Fruit fly (Drosophila melanogaster) whole organism, embryonic: ENCODE data around the gene CG7080.
A peak's percentile ranks its signal among the peaks of the same experiment; 100 is the strongest.

Experiments
- Atf6 ChIP-seq: fragments of 200-800 bp; sonication (Bioruptor generic); IDR thresholded peaks from 2 replicates; pipeline ENCODE4 v1.3.6; 2022; ENCODE audit warnings: missing biosample characterization, missing genetic modification characterization
- Blimp-1 ChIP-seq: fragments of 200-800 bp; sonication (Bioruptor generic); optimal IDR thresholded peaks from 3 replicates; lab custom pipeline; 2018; ENCODE audit warnings: missing biosample characterization, missing genetic modification characterization, mild to moderate bottlenecking, moderate library complexity, missing genetic modification reagents
- CG10274 ChIP-seq: fragments of 200-800 bp; sonication (Bioruptor generic); optimal IDR thresholded peaks from 3 replicates; lab custom pipeline; 2017; ENCODE audit warnings: missing biosample characterization, mild to moderate bottlenecking, missing genetic modification characterization
- CG10979 ChIP-seq: fragments of 200-800 bp; sonication (Bioruptor generic); optimal IDR thresholded peaks from 2 replicates; lab custom pipeline; 2018; ENCODE audit warnings: missing biosample characterization, mild to moderate bottlenecking, missing genetic modification characterization, moderate library complexity
- CG11723 ChIP-seq: fragments of 200-800 bp; sonication (Bioruptor generic); optimal IDR thresholded peaks from 2 replicates; lab custom pipeline; 2017; ENCODE audit warnings: missing biosample characterization, mild to moderate bottlenecking, missing genetic modification characterization
- CG12104 ChIP-seq: fragments of 200-800 bp; sonication (Bioruptor generic); optimal IDR thresholded peaks from 3 replicates; lab custom pipeline; 2016; ENCODE audit warnings: missing biosample characterization, missing genetic modification characterization
- CG12155 ChIP-seq: fragments of 200-800 bp; sonication (Bioruptor generic); optimal IDR thresholded peaks from 3 replicates; lab custom pipeline; 2016; ENCODE audit warnings: missing biosample characterization, missing genetic modification characterization
- CG12219 ChIP-seq: fragments of 200-800 bp; sonication (Bioruptor generic); optimal IDR thresholded peaks from 3 replicates; lab custom pipeline; 2018; ENCODE audit warnings: missing biosample characterization, mild to moderate bottlenecking, missing genetic modification characterization
- CG1233 ChIP-seq: fragments of 200-800 bp; sonication (Bioruptor generic); optimal IDR thresholded peaks from 4 replicates; lab custom pipeline; 2018; ENCODE audit warnings: missing biosample characterization, mild to moderate bottlenecking, missing genetic modification characterization
- CG12391 ChIP-seq: fragments of 200-800 bp; sonication (Bioruptor generic); optimal IDR thresholded peaks from 3 replicates; lab custom pipeline; 2018; ENCODE audit warnings: missing biosample characterization, mild to moderate bottlenecking, missing genetic modification characterization, moderate library complexity
- CG13123 ChIP-seq: fragments of 200-800 bp; sonication (Bioruptor generic); optimal IDR thresholded peaks from 2 replicates; lab custom pipeline; 2016; ENCODE audit warnings: missing biosample characterization, missing genetic modification characterization
- CG13894 ChIP-seq: fragments of 200-800 bp; sonication (Bioruptor generic); optimal IDR thresholded peaks from 3 replicates; lab custom pipeline; 2018; ENCODE audit warnings: missing biosample characterization, mild to moderate bottlenecking, missing genetic modification characterization, moderate library complexity
- CG15011 ChIP-seq: fragments of 200-800 bp; sonication (Bioruptor generic); optimal IDR thresholded peaks from 3 replicates; lab custom pipeline; 2018; ENCODE audit warnings: missing biosample characterization, mild to moderate bottlenecking, missing genetic modification characterization
- CG15073 ChIP-seq: fragments of 200-800 bp; sonication (Bioruptor generic); optimal IDR thresholded peaks from 2 replicates; lab custom pipeline; 2016; ENCODE audit warnings: missing biosample characterization, missing genetic modification characterization
- CG17186 ChIP-seq: fragments of 200-800 bp; sonication (Bioruptor generic); optimal IDR thresholded peaks from 3 replicates; lab custom pipeline; 2017; ENCODE audit warnings: missing biosample characterization, missing genetic modification reagents, missing genetic modification characterization
- CG17568 ChIP-seq: fragments of 200-800 bp; sonication (Bioruptor generic); optimal IDR thresholded peaks from 2 replicates; lab custom pipeline; 2018; ENCODE audit warnings: missing biosample characterization, mild to moderate bottlenecking, missing genetic modification characterization, moderate library complexity
- CG2129 ChIP-seq: fragments of 200-800 bp; sonication (Bioruptor generic); IDR thresholded peaks from 2 replicates; pipeline ENCODE4 v1.3.6; 2022; ENCODE audit warnings: missing biosample characterization, missing genetic modification characterization; ENCODE audit not compliant: partially characterized antibody
- CG2202 ChIP-seq: fragments of 200-800 bp; sonication (Bioruptor generic); optimal IDR thresholded peaks from 2 replicates; lab custom pipeline; 2018; ENCODE audit warnings: missing biosample characterization, mild to moderate bottlenecking, missing genetic modification characterization
- CG31441 ChIP-seq: fragments of 200-800 bp; sonication (Bioruptor generic); IDR thresholded peaks from 2 replicates; pipeline ENCODE4 v1.3.6; 2022; ENCODE audit warnings: missing biosample characterization, missing genetic modification characterization
- CG3407 ChIP-seq: fragments of 200-800 bp; sonication (Bioruptor generic); optimal IDR thresholded peaks from 2 replicates; lab custom pipeline; 2018; ENCODE audit warnings: missing biosample characterization, mild to moderate bottlenecking, missing genetic modification characterization
- CG4820 ChIP-seq: fragments of 200-800 bp; sonication (Bioruptor generic); optimal IDR thresholded peaks from 3 replicates; lab custom pipeline; 2016; ENCODE audit warnings: missing biosample characterization, missing genetic modification characterization
- CG6683 ChIP-seq: fragments of 200-800 bp; sonication (Bioruptor generic); optimal IDR thresholded peaks from 2 replicates; lab custom pipeline; 2017; ENCODE audit warnings: missing biosample characterization, mild to moderate bottlenecking, missing genetic modification characterization, missing genetic modification reagents
- CG9437 ChIP-seq: fragments of 200-800 bp; sonication (Bioruptor generic); optimal IDR thresholded peaks from 2 replicates; lab custom pipeline; 2018; ENCODE audit warnings: missing biosample characterization, mild to moderate bottlenecking, missing genetic modification characterization
- CG9876 ChIP-seq: fragments of 200-800 bp; sonication (Bioruptor generic); optimal IDR thresholded peaks from 2 replicates; lab custom pipeline; 2016; ENCODE audit warnings: missing biosample characterization, missing genetic modification characterization
- Dfd ChIP-seq, 2 experiments: fragments of >200 bp; optimal IDR thresholded peaks; 2 replicates each; lab custom pipeline; 2017; ENCODE audit warnings: missing biosample characterization in 2 of 2, missing genetic modification characterization in 2 of 2
- Dip3 ChIP-seq: fragments of 200-800 bp; sonication (Bioruptor generic); optimal IDR thresholded peaks from 3 replicates; lab custom pipeline; 2016; ENCODE audit warnings: missing biosample characterization, missing genetic modification characterization
- HLH4C ChIP-seq: fragments of 200-800 bp; sonication (Bioruptor generic); IDR thresholded peaks from 3 replicates; pipeline ENCODE4 v1.3.6; 2022; ENCODE audit warnings: missing biosample characterization, missing genetic modification characterization; ENCODE audit not compliant: partially characterized antibody
- HmgZ ChIP-seq: fragments of 200-800 bp; sonication (Bioruptor generic); optimal IDR thresholded peaks from 2 replicates; lab custom pipeline; 2018; ENCODE audit warnings: missing biosample characterization, mild to moderate bottlenecking, missing genetic modification characterization
- Hr39 ChIP-seq: fragments of >200 bp; optimal IDR thresholded peaks from 2 replicates; lab custom pipeline; 2017
- Mrtf ChIP-seq: fragments of 200-800 bp; sonication (Bioruptor generic); IDR thresholded peaks from 3 replicates; pipeline ENCODE4 v1.3.6; 2022; ENCODE audit warnings: missing biosample characterization, missing genetic modification characterization
- PHDP ChIP-seq: fragments of 200-800 bp; sonication (Bioruptor generic); optimal IDR thresholded peaks from 3 replicates; lab custom pipeline; 2018; ENCODE audit warnings: missing biosample characterization, mild to moderate bottlenecking, missing genetic modification characterization, moderate library complexity
- Rx ChIP-seq: fragments of 200-800 bp; sonication (Bioruptor generic); IDR thresholded peaks from 2 replicates; pipeline ENCODE4 v1.3.6; 2022; ENCODE audit warnings: missing biosample characterization, missing genetic modification characterization
- Scr ChIP-seq: fragments of 200-800 bp; sonication (Bioruptor generic); IDR thresholded peaks from 2 replicates; pipeline ENCODE4 v1.3.6; 2022; ENCODE audit warnings: missing biosample characterization, missing genetic modification characterization; ENCODE audit not compliant: partially characterized antibody
- Usf ChIP-seq: fragments of 200-800 bp; sonication (Bioruptor generic); optimal IDR thresholded peaks from 2 replicates; lab custom pipeline; 2017; ENCODE audit warnings: missing genotype, missing biosample characterization, missing genetic modification characterization
- Xrp1 ChIP-seq: fragments of 200-800 bp; sonication (Bioruptor generic); IDR thresholded peaks from 2 replicates; pipeline ENCODE4 v1.3.6; 2022; ENCODE audit warnings: missing biosample characterization, missing genetic modification characterization
- ap ChIP-seq: fragments of 200-800 bp; sonication (Bioruptor generic); IDR thresholded peaks from 2 replicates; pipeline ENCODE4 v1.3.6; 2022; ENCODE audit warnings: missing biosample characterization, missing genetic modification characterization
- cad ChIP-seq: fragments of >200 bp; optimal IDR thresholded peaks from 2 replicates; lab custom pipeline; 2017; ENCODE audit warnings: missing biosample characterization, missing genetic modification characterization
- crol ChIP-seq: fragments of 200-800 bp; sonication (Bioruptor generic); IDR thresholded peaks from 2 replicates; pipeline ENCODE4 v1.3.6; 2022; ENCODE audit warnings: missing biosample characterization, missing genetic modification characterization
- danr ChIP-seq: fragments of 200-800 bp; sonication (Bioruptor generic); IDR thresholded peaks from 2 replicates; pipeline ENCODE4 v1.3.6; 2022; ENCODE audit warnings: missing biosample characterization, missing genetic modification characterization
- en ChIP-seq: fragments of 200-800 bp; sonication (Bioruptor generic); optimal IDR thresholded peaks from 2 replicates; lab custom pipeline; 2016; ENCODE audit warnings: missing biosample characterization, missing genetic modification characterization
- grn ChIP-seq: fragments of 200-800 bp; sonication (Bioruptor generic); optimal IDR thresholded peaks from 3 replicates; lab custom pipeline; 2017; ENCODE audit warnings: missing biosample characterization, missing genetic modification characterization
- h ChIP-seq: fragments of >200 bp; optimal IDR thresholded peaks from 2 replicates; lab custom pipeline; 2017
- lmd ChIP-seq: fragments of 200-800 bp; sonication (Bioruptor generic); IDR thresholded peaks from 2 replicates; pipeline ENCODE4 v1.3.6; 2022; ENCODE audit warnings: missing biosample characterization, missing genetic modification characterization
- mirr ChIP-seq: fragments of 200-800 bp; sonication (Bioruptor generic); optimal IDR thresholded peaks from 3 replicates; lab custom pipeline; 2018; ENCODE audit warnings: missing biosample characterization, mild to moderate bottlenecking, missing genetic modification characterization
- pros ChIP-seq: fragments of 200-800 bp; sonication (Bioruptor generic); optimal IDR thresholded peaks from 3 replicates; lab custom pipeline; 2019; ENCODE audit warnings: missing biosample characterization, mild to moderate bottlenecking, missing genetic modification characterization, moderate library complexity
- rib ChIP-seq: fragments of 200-800 bp; sonication (Bioruptor generic); IDR thresholded peaks from 2 replicates; pipeline ENCODE4 v1.3.6; 2022; ENCODE audit warnings: missing biosample characterization, missing genetic modification characterization
- stwl ChIP-seq: fragments of 200-800 bp; sonication (Bioruptor generic); optimal IDR thresholded peaks from 3 replicates; lab custom pipeline; 2018; ENCODE audit warnings: missing biosample characterization, mild to moderate bottlenecking, missing genetic modification characterization, moderate library complexity
- tna ChIP-seq: fragments of 200-800 bp; sonication (Bioruptor generic); IDR thresholded peaks from 2 replicates; pipeline ENCODE4 v1.3.6; 2022; ENCODE audit warnings: missing biosample characterization, missing genetic modification characterization; ENCODE audit not compliant: partially characterized antibody
- vfl ChIP-seq: fragments of 200-800 bp; sonication (Bioruptor generic); optimal IDR thresholded peaks from 2 replicates; lab custom pipeline; 2016; ENCODE audit warnings: missing biosample characterization, missing genetic modification characterization
- wor ChIP-seq: fragments of 200-800 bp; sonication (Bioruptor generic); IDR thresholded peaks from 2 replicates; pipeline ENCODE4 v1.3.6; 2022; ENCODE audit warnings: missing biosample characterization, missing genetic modification characterization
- zf30C ChIP-seq: fragments of 200-800 bp; sonication (Bioruptor generic); optimal IDR thresholded peaks from 3 replicates; lab custom pipeline; 2018; ENCODE audit warnings: missing biosample characterization, mild to moderate bottlenecking, missing genetic modification characterization

CG7080 gene

DNA sequence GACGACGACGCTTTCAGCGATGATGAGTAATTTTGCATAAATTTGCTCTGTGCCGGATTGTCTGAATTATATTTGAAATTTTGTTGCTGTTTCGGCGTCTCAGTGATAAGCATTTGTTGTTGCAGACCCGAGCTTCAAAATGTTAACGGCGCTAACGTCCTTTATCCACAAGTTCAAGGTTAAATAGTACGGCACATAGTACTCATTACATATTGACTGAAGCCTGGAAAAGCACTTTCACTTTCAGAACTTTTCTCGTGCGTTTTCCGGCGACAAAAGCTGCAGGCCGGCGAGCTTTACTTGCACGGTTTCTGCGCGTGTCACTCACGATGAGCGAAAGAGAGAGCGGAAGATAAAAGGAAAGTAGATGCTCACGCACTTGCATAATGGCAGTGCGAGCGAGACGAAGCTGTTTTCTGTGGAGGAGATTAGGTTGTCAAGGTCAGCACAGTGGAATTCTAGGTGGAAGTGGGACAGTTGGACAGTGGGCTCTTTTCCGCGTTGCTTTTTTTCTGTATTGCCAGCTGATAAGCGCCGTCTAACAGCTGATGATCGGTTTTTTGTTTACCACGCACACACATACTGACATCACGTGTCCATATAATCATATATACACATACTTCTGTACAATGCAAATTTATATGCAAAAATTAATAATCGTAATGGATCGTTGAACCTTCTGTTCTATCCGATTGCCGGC, 39.1 kb downstream of the CG7080 start (continued):
- TF ChIP-seq Scr (GFP tag; lab: Robert Waterston, UW) (peak; percentile 67), cad (no peak), Hr39 (lab: Kevin White, UChicago) (no peak), lmd (GFP tag; lab: Robert Waterston, UW) (no peak), CG31441 (GFP tag; lab: Robert Waterston, UW) (peak; percentile 35), tna (peak; percentile 65; the same call in 1 of the 2 replicates), Blimp-1 (GFP tag; lab: Kevin White, UChicago) (peak; percentile 96), CG2129 (GFP tag; lab: Robert Waterston, UW) (no peak), CG15073 (no peak), CG2202 (no peak), CG10979 (tag; lab: Kevin White, UChicago) (no peak), CG11723 (GFP tag; lab: Kevin White, UChicago) (no peak), vfl (no peak), CG17568 (no peak), HmgZ (tag; lab: Kevin White, UChicago) (no peak), CG9876 (GFP tag; lab: Kevin White, UChicago) (no peak), CG13894 (tag; lab: Kevin White, UChicago) (no peak), Dip3 (GFP tag; lab: Kevin White, UChicago) (no peak), pros (GFP tag; lab: Kevin White, UChicago) (no peak), danr (GFP tag; lab: Robert Waterston, UW) (no peak), Xrp1 (GFP tag; lab: Robert Waterston, UW) (no peak), en (no peak), Rx (GFP tag; lab: Robert Waterston, UW) (no peak), PHDP (tag; lab: Kevin White, UChicago) (no peak), CG9437 (GFP tag; lab: Kevin White, UChicago) (no peak), mirr (GFP tag; lab: Kevin White, UChicago) (no peak), CG1233 (GFP tag; lab: Kevin White, UChicago) (no peak), stwl (tag; lab: Kevin White, UChicago) (no peak), grn (GFP tag; lab: Kevin White, UChicago) (peak; percentile 42), CG13123 (GFP tag; lab: Kevin White, UChicago) (no peak), Atf6 (GFP tag; lab: Robert Waterston, UW) (no peak), CG12104 (GFP tag; lab: Kevin White, UChicago) (no peak), CG4820 (GFP tag; lab: Kevin White, UChicago) (no peak), Usf (GFP tag; lab: Kevin White, UChicago) (no peak), h (no peak), CG6683 (GFP tag; lab: Kevin White, UChicago) (no peak), Dfd (GFP tag; optimal IDR thresholded peaks at IDR 0.05; lab: Kevin White, UChicago) (no peak), crol (GFP tag; lab: Robert Waterston, UW) (no peak), CG12155 (GFP tag; lab: Kevin White, UChicago) (no peak), Mrtf (GFP tag; lab: Robert Waterston, UW) (no peak; the same call in 2 of the 3 replicates), CG12219 (GFP tag; lab: Kevin White, UChicago) (no peak), CG12391 (tag; lab: Kevin White, UChicago) (no peak), CG17186 (GFP tag; lab: Kevin White, UChicago) (no peak), HLH4C (peak; percentile 37; the same call in 2 of the 3 replicates), CG3407 (GFP tag; lab: Kevin White, UChicago) (no peak), rib (GFP tag; lab: Robert Waterston, UW) (no peak), wor (GFP tag; lab: Robert Waterston, UW) (no peak), zf30C (GFP tag; lab: Kevin White, UChicago) (no peak), ap (no peak), CG10274 (no peak), CG15011 (GFP tag; lab: Kevin White, UChicago) (no peak)
